Worm (Caenorhabditis elegans) whole organism, young adult: ENCODE data around the gene C34F6.10.

Source experiments
- B0019.2 ChIP-seq: fragments of 200-800 bp; sonication (Bioruptor generic); conservative IDR thresholded peaks from 2 replicates; pipeline ENCODE4 v1.3.6; 2022; ENCODE audit warnings: missing genetic modification reagents, missing genetic modification characterization, missing compliant biosample characterization
- B0336.3 ChIP-seq: fragments of 200-800 bp; sonication (Bioruptor generic); IDR thresholded peaks from 2 replicates; pipeline ENCODE4 v1.3.6; 2022; ENCODE audit warnings: missing genetic modification characterization, missing compliant biosample characterization
- F55B11.4 ChIP-seq: sonication (generic microtip); optimal IDR thresholded peaks from 2 replicates; lab custom pipeline; 2016; ENCODE audit warnings: missing compliant biosample characterization, missing genetic modification characterization, borderline replicate concordance; ENCODE audit not compliant: insufficient read depth
- K12H6.12 ChIP-seq: fragments of 200-800 bp; sonication (Bioruptor generic); optimal IDR thresholded peaks from 2 replicates; lab custom pipeline; 2018; ENCODE audit warnings: mild to moderate bottlenecking, missing genetic modification characterization, missing compliant biosample characterization
- T07F8.4 ChIP-seq: sonication (generic microtip); optimal IDR thresholded peaks from 2 replicates; lab custom pipeline; 2016; ENCODE audit warnings: mild to moderate bottlenecking, missing genetic modification characterization, moderate library complexity, missing compliant biosample characterization
- Y56A3A.18 ChIP-seq: fragments of 200-800 bp; sonication (Bioruptor generic); IDR thresholded peaks from 2 replicates; pipeline ENCODE4 v1.3.6; 2022; ENCODE audit warnings: missing genetic modification reagents, missing genetic modification characterization, missing compliant biosample characterization
- ZK185.1 ChIP-seq: sonication (generic microtip); optimal IDR thresholded peaks from 2 replicates; lab custom pipeline; 2016; ENCODE audit warnings: mild to moderate bottlenecking, missing genetic modification characterization, missing compliant biosample characterization; ENCODE audit not compliant: poor library complexity, severe bottlenecking
- akir-1 ChIP-seq: fragments of 200-800 bp; sonication (Bioruptor generic); optimal IDR thresholded peaks from 2 replicates; lab custom pipeline; 2018; ENCODE audit warnings: mild to moderate bottlenecking, missing genetic modification characterization, moderate library complexity, missing compliant biosample characterization
- aptf-2 ChIP-seq: fragments of 200-800 bp; sonication (Bioruptor generic); conservative IDR thresholded peaks from 2 replicates; pipeline ENCODE4 v1.3.6; 2022; ENCODE audit warnings: missing genetic modification reagents, missing genetic modification characterization, missing compliant biosample characterization
- aptf-3 ChIP-seq: fragments of 200-800 bp; sonication (Bioruptor generic); IDR thresholded peaks from 2 replicates; pipeline ENCODE4 v1.3.6; 2022; ENCODE audit warnings: missing genetic modification characterization, missing compliant biosample characterization
- athp-1 ChIP-seq: sonication (generic microtip); optimal IDR thresholded peaks from 2 replicates; lab custom pipeline; 2017; ENCODE audit warnings: mild to moderate bottlenecking, missing genetic modification characterization, missing compliant biosample characterization
- attf-5 ChIP-seq: fragments of 200-800 bp; sonication (Bioruptor generic); optimal IDR thresholded peaks from 2 replicates; lab custom pipeline; 2018; ENCODE audit warnings: mild to moderate bottlenecking, missing genetic modification characterization, missing compliant biosample characterization
- bed-1 ChIP-seq: fragments of 200-800 bp; sonication (Bioruptor generic); IDR thresholded peaks from 2 replicates; pipeline ENCODE4 v1.3.6; 2022; ENCODE audit warnings: missing genetic modification reagents, missing genetic modification characterization, missing compliant biosample characterization
- bed-2 ChIP-seq: fragments of 200-800 bp; sonication (Bioruptor generic); IDR thresholded peaks from 2 replicates; pipeline ENCODE4 v1.3.6; 2022; ENCODE audit warnings: missing genetic modification reagents, missing genetic modification characterization, missing compliant biosample characterization
- ccch-3 ChIP-seq: fragments of 200-800 bp; sonication (Bioruptor generic); optimal IDR thresholded peaks from 2 replicates; lab custom pipeline; 2018; ENCODE audit warnings: mild to moderate bottlenecking, missing genetic modification characterization, missing compliant biosample characterization
- cebp-2 ChIP-seq: fragments of 200-800 bp; sonication (Bioruptor generic); IDR thresholded peaks from 2 replicates; pipeline ENCODE4 v1.3.6; 2022; ENCODE audit warnings: missing genetic modification characterization, missing compliant biosample characterization
- ceh-27 ChIP-seq: fragments of 200-800 bp; sonication (Bioruptor generic); optimal IDR thresholded peaks from 2 replicates; lab custom pipeline; 2018; ENCODE audit warnings: mild to moderate bottlenecking, missing genetic modification characterization, moderate library complexity, missing compliant biosample characterization
- ceh-40 ChIP-seq: fragments of 200-800 bp; sonication (Bioruptor generic); IDR thresholded peaks from 2 replicates; pipeline ENCODE4 v1.3.6; 2022; ENCODE audit warnings: missing genetic modification characterization, missing compliant biosample characterization
- ceh-79 ChIP-seq: sonication (generic microtip); optimal IDR thresholded peaks from 2 replicates; lab custom pipeline; 2017; ENCODE audit warnings: mild to moderate bottlenecking, missing genetic modification characterization, missing compliant biosample characterization
- chd-7 ChIP-seq: sonication (generic microtip); optimal IDR thresholded peaks from 2 replicates; lab custom pipeline; 2016; ENCODE audit warnings: mild to moderate bottlenecking, missing genetic modification characterization, moderate library complexity, missing compliant biosample characterization
- dpff-1 ChIP-seq: sonication (generic microtip); optimal IDR thresholded peaks from 2 replicates; lab custom pipeline; 2017; ENCODE audit warnings: mild to moderate bottlenecking, missing genetic modification characterization, missing compliant biosample characterization
- ets-4 ChIP-seq: fragments of 200-800 bp; sonication (Bioruptor generic); optimal IDR thresholded peaks from 2 replicates; lab custom pipeline; 2018; ENCODE audit warnings: mild to moderate bottlenecking, missing genetic modification characterization, missing compliant biosample characterization
- fkh-3 ChIP-seq: sonication (generic microtip); optimal IDR thresholded peaks from 2 replicates; lab custom pipeline; 2016; ENCODE audit warnings: mild to moderate bottlenecking, missing genetic modification characterization, missing compliant biosample characterization
- hmg-1.2 ChIP-seq: fragments of 200-800 bp; sonication (Bioruptor generic); IDR thresholded peaks from 2 replicates; pipeline ENCODE4 v1.3.6; 2022; ENCODE audit warnings: missing genetic modification reagents, missing genetic modification characterization, missing compliant biosample characterization
- hrde-1 ChIP-seq: sonication (generic microtip); optimal IDR thresholded peaks from 2 replicates; lab custom pipeline; 2016; ENCODE audit warnings: missing genetic modification characterization, mild to moderate bottlenecking, missing compliant biosample characterization, moderate library complexity, missing genotype, missing genetic modification reagents, borderline replicate concordance
- lin-40 ChIP-seq: sonication (generic microtip); optimal IDR thresholded peaks from 2 replicates; lab custom pipeline; 2016; ENCODE audit warnings: missing genetic modification characterization, mild to moderate bottlenecking, missing compliant biosample characterization, missing genotype, missing genetic modification reagents
- madf-3 ChIP-seq: fragments of 200-800 bp; sonication (Bioruptor generic); IDR thresholded peaks from 2 replicates; pipeline ENCODE4 v1.3.6; 2022; ENCODE audit warnings: missing genetic modification reagents, missing genetic modification characterization, missing compliant biosample characterization
- madf-6 ChIP-seq: fragments of 200-800 bp; sonication (Bioruptor generic); IDR thresholded peaks from 2 replicates; pipeline ENCODE4 v1.3.6; 2022; ENCODE audit warnings: missing genetic modification reagents, missing genetic modification characterization, missing compliant biosample characterization
- mcd-1 ChIP-seq: fragments of 200-800 bp; sonication (Bioruptor generic); IDR thresholded peaks from 2 replicates; pipeline ENCODE4 v1.3.6; 2022; ENCODE audit warnings: missing genetic modification reagents, missing genetic modification characterization, missing compliant biosample characterization
- mes-4 ChIP-seq: sonication (generic microtip); optimal IDR thresholded peaks from 2 replicates; lab custom pipeline; 2016; ENCODE audit warnings: missing genotype, missing genetic modification characterization, missing compliant biosample characterization
- nhr-80 ChIP-seq: sonication (generic microtip); optimal IDR thresholded peaks from 2 replicates; lab custom pipeline; 2016; ENCODE audit warnings: missing genetic modification characterization, missing compliant biosample characterization
- pha-4 ChIP-seq: fragments of 150-350 bp; sonication (generic microtip); optimal IDR thresholded peaks from 2 replicates; lab custom pipeline; 2014; ENCODE audit warnings: missing biosample characterization, missing genetic modification reagents, missing genetic modification characterization
- rec-8 ChIP-seq, 2 experiments: sonication (generic microtip); optimal IDR thresholded peaks; 2 replicates each; lab custom pipeline; 2016; ENCODE audit warnings: mild to moderate bottlenecking in 2 of 2, missing genetic modification characterization in 2 of 2, missing genetic modification reagents in 2 of 2, missing genotype in 2 of 2, missing biosample characterization in 1 of 2, missing compliant biosample characterization in 1 of 2, moderate library complexity in 1 of 2
- repo-1 ChIP-seq: sonication (generic microtip); optimal IDR thresholded peaks from 2 replicates; lab custom pipeline; 2017; ENCODE audit warnings: mild to moderate bottlenecking, missing genetic modification characterization, missing compliant biosample characterization
- snpc-1.3 ChIP-seq: sonication (generic microtip); optimal IDR thresholded peaks from 2 replicates; lab custom pipeline; 2017; ENCODE audit warnings: missing genetic modification characterization, mild to moderate bottlenecking, missing compliant biosample characterization, antibody characterized with exemption, moderate library complexity, missing genotype, missing genetic modification reagents; ENCODE audit not compliant: insufficient read depth
- somi-1 ChIP-seq: fragments of 200-800 bp; sonication (Bioruptor generic); optimal IDR thresholded peaks from 2 replicates; lab custom pipeline; 2018; ENCODE audit warnings: mild to moderate bottlenecking, missing genetic modification characterization, missing compliant biosample characterization
- unc-130 ChIP-seq: sonication (generic microtip); optimal IDR thresholded peaks from 2 replicates; lab custom pipeline; 2016; ENCODE audit warnings: missing genetic modification reagents, missing genetic modification characterization, missing compliant biosample characterization
- unc-62 ChIP-seq: fragments of 150-350 bp; optimal IDR thresholded peaks from 2 replicates; lab custom pipeline; 2014; ENCODE audit warnings: missing biosample characterization, missing genetic modification reagents, missing genetic modification characterization
- zfh-2 ChIP-seq: fragments of 200-800 bp; sonication (Bioruptor generic); conservative IDR thresholded peaks from 2 replicates; pipeline ENCODE4 v1.3.6; 2022; ENCODE audit warnings: missing genetic modification reagents, missing genetic modification characterization, missing compliant biosample characterization
- zim-3 ChIP-seq: sonication (generic microtip); optimal IDR thresholded peaks from 2 replicates; lab custom pipeline; 2017; ENCODE audit warnings: mild to moderate bottlenecking, missing genetic modification characterization, moderate library complexity, missing compliant biosample characterization
- ztf-26 ChIP-seq: sonication (generic microtip); optimal IDR thresholded peaks from 2 replicates; lab custom pipeline; 2017; ENCODE audit warnings: missing genetic modification characterization, missing compliant biosample characterization
- ztf-28 ChIP-seq: fragments of 200-800 bp; sonication (Bioruptor generic); IDR thresholded peaks from 2 replicates; pipeline ENCODE4 v1.3.6; 2022; ENCODE audit warnings: missing genetic modification reagents, missing genetic modification characterization, missing compliant biosample characterization
- ztf-3 ChIP-seq: fragments of 200-800 bp; sonication (Bioruptor generic); optimal IDR thresholded peaks from 2 replicates; lab custom pipeline; 2018; ENCODE audit warnings: mild to moderate bottlenecking, missing genetic modification characterization, missing compliant biosample characterization

Gene C34F6.10

DNA sequence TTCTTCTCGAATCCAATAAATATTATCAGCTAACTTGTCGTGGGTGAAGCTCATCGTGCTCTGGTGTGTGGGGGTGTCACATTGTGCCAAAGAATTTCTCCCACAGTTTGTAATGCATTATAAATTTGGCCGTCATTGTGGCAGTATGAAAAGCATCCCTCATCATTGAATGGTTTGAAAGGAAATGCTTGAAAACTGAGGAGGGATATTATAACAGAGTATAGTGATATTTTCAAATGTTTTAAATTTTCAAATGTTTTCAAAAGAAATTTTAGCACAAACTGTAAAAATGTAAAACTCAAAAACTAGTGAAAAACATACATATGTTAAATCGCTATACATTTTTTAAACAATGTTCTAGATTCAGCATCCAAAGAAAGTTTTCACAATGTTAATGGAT lies 28.5 kb upstream of the C34F6.10 start, which contains the start of gene C03A3.3:
Gene C03A3.3, minus strand, starts transcription at position 101 of the 400 bp plus-strand sequence.
- TF ChIP-seq B0336.3 (GFP tag; lab: Robert Waterston, UW) (no peak), akir-1 (GFP tag; lab: Kevin White, UChicago) (no peak), F55B11.4 (no peak), unc-130 (no peak), ceh-79 (tag; lab: Kevin White, UChicago) (no peak), snpc-1.3 (tag; lab: Kevin White, UChicago) (no peak), T07F8.4 (no peak)

DNA sequence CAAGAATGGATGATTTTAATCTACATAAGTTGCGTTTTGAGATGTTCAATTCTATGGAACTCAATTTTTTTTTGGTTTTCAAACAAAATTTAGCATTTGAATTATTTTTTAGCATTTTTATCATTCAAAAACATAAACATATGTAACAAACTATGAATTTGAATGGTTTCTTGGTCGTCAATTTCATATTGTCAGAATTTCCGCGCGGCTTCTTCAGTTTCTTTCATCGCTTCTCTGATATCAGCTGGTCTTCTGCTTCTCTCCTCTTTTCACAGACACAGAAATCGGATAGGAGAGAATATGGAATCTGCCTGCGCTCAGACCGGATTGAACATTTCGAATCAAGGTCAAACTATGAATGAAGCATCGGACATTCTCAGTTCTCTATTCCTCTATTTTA lies 26.3 kb upstream of the C34F6.10 start, which contains the start of gene C03A3.9:
Gene C03A3.9, plus strand, starts transcription at position 301 of the 400 bp plus-strand sequence.
- TF ChIP-seq ztf-3: no peak
- TF ChIP-seq zfh-2 (GFP tag; lab: Robert Waterston, UW): no peak
- no peak for TF ChIP-seq bed-2 (GFP tag; lab: Robert Waterston, UW)
- no peak for TF ChIP-seq madf-3 (GFP tag; lab: Robert Waterston, UW)
- TF ChIP-seq pha-4 (tag; lab: Kevin White, UChicago): no peak
- TF ChIP-seq mes-4 (tag; lab: Kevin White, UChicago): no peak
- TF ChIP-seq chd-7 (tag; lab: Kevin White, UChicago): no peak
- no peak for TF ChIP-seq cebp-2 (GFP tag; lab: Robert Waterston, UW)
- no peak for TF ChIP-seq ccch-3 (GFP tag; lab: Kevin White, UChicago)
- TF ChIP-seq athp-1 (tag; lab: Kevin White, UChicago): no peak
- TF ChIP-seq aptf-3 (GFP tag; lab: Robert Waterston, UW): no peak
- no peak for TF ChIP-seq F55B11.4
- no peak for TF ChIP-seq Y56A3A.18 (GFP tag; lab: Robert Waterston, UW)

DNA sequence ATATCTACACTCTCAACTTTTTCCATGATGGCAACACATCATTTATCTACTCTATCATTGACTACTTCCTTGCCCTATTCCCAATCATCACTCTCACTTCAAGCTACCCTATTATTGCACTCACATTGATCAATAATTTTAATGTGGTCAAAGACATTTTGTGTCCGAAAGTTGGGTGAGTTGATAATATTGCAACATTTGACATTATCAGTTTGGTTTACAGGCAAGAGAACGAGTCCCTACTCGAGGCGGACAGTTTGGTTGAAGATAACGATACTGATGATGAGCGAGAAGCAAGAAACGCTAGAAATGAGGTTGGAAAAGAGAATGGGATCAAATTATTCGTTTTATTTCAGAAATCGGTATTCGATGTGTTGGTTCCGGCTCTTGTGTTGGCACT lies 24.3 kb upstream of the C34F6.10 start:
- TF ChIP-seq B0336.3 (GFP tag; lab: Robert Waterston, UW) (no peak), mcd-1 (no peak), ceh-40 (GFP tag; lab: Robert Waterston, UW) (no peak), T07F8.4 (no peak), nhr-80 (tag; lab: Kevin White, UChicago) (peak; percentile 92), unc-62 (GFP tag; lab: Kevin White, UChicago) (no peak), ztf-26 (no peak), aptf-2 (GFP tag; lab: Robert Waterston, UW) (no peak), dpff-1 (tag; lab: Kevin White, UChicago) (no peak), ccch-3 (GFP tag; lab: Kevin White, UChicago) (no peak), ets-4 (GFP tag; lab: Kevin White, UChicago) (peak; percentile 33), rec-8 (tag; optimal IDR thresholded peaks at IDR 0.05; lab: Kevin White, UChicago) (no peak), hrde-1 (tag; lab: Kevin White, UChicago) (no peak), ztf-28 (GFP tag; lab: Robert Waterston, UW) (no peak), zim-3 (no peak)

DNA sequence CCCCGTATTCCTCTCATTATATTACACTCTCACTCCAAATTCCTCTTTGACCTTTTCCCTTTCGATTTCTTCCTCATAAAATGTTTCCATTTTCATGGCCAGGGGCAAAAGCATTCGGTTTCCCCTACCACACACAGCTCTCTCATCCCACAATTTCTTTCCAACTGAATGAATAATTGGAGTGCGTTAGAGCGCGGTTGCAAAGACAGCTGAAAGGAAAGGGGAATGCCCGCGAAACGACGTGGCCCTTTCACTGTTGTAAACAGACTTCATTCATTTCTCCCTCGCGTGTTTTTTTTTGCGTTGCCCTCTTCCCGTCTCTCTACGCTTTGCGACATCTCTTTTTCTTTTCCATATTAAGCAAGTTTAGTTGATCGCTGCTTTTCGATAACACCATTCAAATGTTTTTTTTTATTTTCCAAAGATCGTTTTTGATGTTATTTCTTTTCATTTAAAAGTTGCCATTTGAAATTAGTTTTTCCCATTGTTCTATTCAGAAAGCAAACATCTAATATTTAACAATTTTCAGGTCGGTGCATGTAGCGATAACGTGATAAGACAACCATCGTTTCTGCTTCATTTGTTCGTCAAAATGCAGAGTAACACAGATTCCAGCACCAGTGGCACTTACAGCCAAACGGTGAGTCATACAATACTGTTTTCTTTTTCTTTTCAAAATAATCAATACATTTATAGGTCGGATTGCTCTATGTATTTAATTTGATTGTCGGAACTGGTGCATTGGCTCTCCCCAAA lies 22.1 kb upstream of the C34F6.10 start, which contains the start of gene C03A3.2:
Gene C03A3.2, plus strand, starts transcription at position 530 of the 756 bp plus-strand sequence.
- TF ChIP-seq mcd-1 (peak; percentile 82), hmg-1.2 (GFP tag; lab: Robert Waterston, UW) (peak; percentile 45; the same call in 1 of the 2 replicates), attf-5 (GFP tag; lab: Kevin White, UChicago) (peak; percentile 20), B0019.2 (GFP tag; lab: Robert Waterston, UW) (no peak), bed-1 (GFP tag; lab: Robert Waterston, UW) (0 out of 2 replicates have a peak, but pooled peaks have one; percentile 60), nhr-80 (tag; lab: Kevin White, UChicago) (peak; percentile 49), madf-6 (no peak), repo-1 (tag; lab: Kevin White, UChicago) (no peak), ZK185.1 (tag; lab: Kevin White, UChicago) (peak; percentile 13), somi-1 (GFP tag; lab: Kevin White, UChicago) (peak; percentile 15), K12H6.12 (tag; lab: Kevin White, UChicago) (peak; percentile 69), lin-40 (tag; lab: Kevin White, UChicago) (peak; percentile 33), ceh-27 (GFP tag; lab: Kevin White, UChicago) (peak; percentile 49), fkh-3 (tag; lab: Kevin White, UChicago) (no peak)
